Fruit fly (Drosophila melanogaster) whole organism: Measurements from ENCODE around the gene ApepP.
A peak's percentile ranks its signal among the peaks of the same experiment; 100 is the strongest.

Experiments
- CG8478 ChIP-seq: fragments of >200 bp; optimal IDR thresholded peaks from 2 replicates; lab custom pipeline; 2018; ENCODE audit warnings: inconsistent platforms
- Dll ChIP-seq: fragments of >200 bp; optimal IDR thresholded peaks from 2 replicates; lab custom pipeline; 2017
- EcR ChIP-seq, 2 experiments: fragments of >200 bp; optimal IDR thresholded peaks; 2 replicates each; lab custom pipeline; 2017; ENCODE audit warnings: missing biosample characterization in 2 of 2, missing genetic modification characterization in 2 of 2, missing genetic modification reagents in 2 of 2
- pan ChIP-seq: fragments of >200 bp; optimal IDR thresholded peaks from 2 replicates; lab custom pipeline; 2017
- psq ChIP-seq: fragments of >200 bp; optimal IDR thresholded peaks from 2 replicates; lab custom pipeline; 2017
- usp ChIP-seq: fragments of >200 bp; optimal IDR thresholded peaks from 2 replicates; lab custom pipeline; 2017; ENCODE audit warnings: missing biosample characterization, missing genetic modification characterization, mixed read lengths

ApepP gene

DNA sequence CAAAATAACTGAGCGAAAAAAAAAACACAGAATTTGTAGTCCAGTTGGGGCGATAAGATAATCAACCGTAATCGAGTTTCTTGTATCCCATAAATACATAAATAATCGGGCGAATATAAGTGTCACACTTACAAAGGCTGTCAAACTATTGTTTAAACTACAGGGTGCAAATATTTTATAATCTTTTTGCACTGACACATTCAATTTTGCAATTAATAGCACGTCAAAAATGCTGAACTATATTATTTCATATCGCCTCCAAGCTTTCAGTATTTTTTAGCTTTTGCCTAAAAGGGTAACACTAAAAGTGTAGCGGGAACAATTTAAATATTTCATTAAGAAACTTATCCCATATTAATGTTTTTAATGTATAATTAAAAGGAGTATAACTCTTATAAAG is at the start of gene ApepP:
TSS of gene ApepP (minus strand) at position 242 of the 400 bp plus-strand sequence.
- TF ChIP-seq Dll (no peak), usp (no peak), EcR (GFP tag; optimal IDR thresholded peaks at IDR 0.05; lab: Kevin White, UChicago) (no peak), CG8478 (lab: Kevin White, UChicago) (no peak), pan (lab: Kevin White, UChicago) (no peak), psq (no peak)

DNA sequence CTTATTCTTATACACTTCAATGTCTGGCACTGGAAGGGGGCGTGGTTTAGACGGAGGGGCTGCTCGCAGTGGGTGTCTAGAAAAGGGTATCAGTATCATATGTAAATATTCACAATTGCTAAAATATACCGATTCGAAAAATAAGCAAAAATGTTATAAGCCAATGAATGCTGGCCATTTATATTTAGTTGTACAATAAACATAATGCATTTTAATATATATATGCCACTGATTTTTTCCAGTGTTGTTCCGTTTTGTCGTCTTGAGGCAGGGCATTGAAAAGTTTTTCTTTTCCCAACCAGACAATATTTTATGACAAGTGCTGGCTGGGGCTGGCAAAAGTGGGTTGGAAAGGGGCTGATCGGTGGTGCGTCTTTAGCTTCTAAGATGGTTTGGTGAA is 11.6 kb upstream of the ApepP start:
- TF ChIP-seq CG8478 (lab: Kevin White, UChicago) (no peak), Dll (no peak), psq (no peak), EcR (GFP tag; optimal IDR thresholded peaks at IDR 0.05; lab: Kevin White, UChicago) (no peak), usp (no peak), pan (lab: Kevin White, UChicago) (no peak)

DNA sequence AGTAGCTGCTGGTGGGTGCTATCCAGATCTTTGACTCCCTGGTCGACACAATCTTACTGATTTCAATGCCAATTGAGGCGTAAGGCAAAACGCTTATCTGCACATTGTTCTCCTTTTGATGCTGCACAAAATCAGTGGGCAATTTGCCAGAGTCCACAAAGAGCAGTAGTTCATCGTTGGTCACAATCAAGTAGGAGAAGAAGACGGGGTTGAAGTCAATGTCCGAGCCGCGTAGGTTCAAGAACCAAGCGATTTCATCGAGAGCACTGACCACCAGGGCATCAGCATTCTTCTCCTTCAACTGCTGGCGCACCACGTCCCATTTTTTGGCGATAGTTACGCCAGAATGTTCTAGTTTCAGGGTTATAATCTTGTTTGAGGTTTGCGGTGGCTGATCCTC is 928 bp downstream of the ApepP start:
- TF ChIP-seq EcR (GFP tag; optimal IDR thresholded peaks at IDR 0.05; lab: Kevin White, UChicago): no peak
- TF ChIP-seq Dll: no peak
- TF ChIP-seq usp: no peak
- no peak for TF ChIP-seq pan (lab: Kevin White, UChicago)
- no peak for TF ChIP-seq CG8478 (lab: Kevin White, UChicago)
- no peak for TF ChIP-seq psq

DNA sequence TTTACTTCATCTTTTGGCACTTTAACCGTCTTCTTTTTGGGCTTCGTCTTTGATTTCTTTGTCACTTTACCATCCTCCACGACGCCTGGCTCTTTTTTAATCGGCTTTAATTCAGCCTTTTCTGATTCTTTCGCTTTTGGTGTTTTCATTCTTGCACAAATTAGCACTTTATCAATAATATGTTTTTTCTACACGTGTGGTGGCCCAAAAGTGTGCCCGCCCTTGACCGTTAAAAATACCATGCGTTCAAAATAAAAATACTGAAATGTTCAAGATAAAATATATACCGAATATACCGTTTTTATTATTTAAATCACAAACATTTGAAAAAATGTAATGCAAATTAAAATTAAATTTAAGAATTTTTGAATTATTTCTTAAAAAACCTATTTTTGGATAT is 8.2 kb downstream of the ApepP start, which contains the start of gene CG12288:
TSS of gene CG12288 (minus strand) at position 216 of the 400 bp plus-strand sequence.
- TF ChIP-seq Dll (no peak), EcR (GFP tag; optimal IDR thresholded peaks at IDR 0.05; lab: Kevin White, UChicago) (no peak), psq (no peak), pan (lab: Kevin White, UChicago) (no peak), usp (no peak), CG8478 (lab: Kevin White, UChicago) (no peak)

DNA sequence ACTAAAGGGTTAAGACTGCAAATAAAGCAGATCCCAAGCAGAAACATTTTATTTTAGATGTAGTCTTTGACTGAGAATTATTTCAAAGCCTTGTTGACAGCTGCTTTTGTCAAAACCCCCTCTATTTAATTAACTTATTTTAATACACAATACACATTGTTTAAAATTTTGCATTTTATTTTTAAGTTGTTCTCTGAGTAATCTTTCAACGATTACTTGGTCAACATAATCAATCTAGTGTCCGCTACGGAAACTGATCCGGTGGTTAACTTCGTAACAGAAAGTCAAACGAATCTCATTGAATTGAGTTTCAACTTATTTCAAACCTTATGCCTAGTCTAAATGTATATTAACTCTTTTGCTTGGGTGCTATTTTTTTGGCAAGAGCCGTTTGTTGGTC is 9.8 kb downstream of the ApepP start, which contains the start of gene CG31805:
TSS of gene CG31805 (minus strand) at position 101 of the 400 bp plus-strand sequence.
- TF ChIP-seq usp (no peak), pan (lab: Kevin White, UChicago) (no peak), CG8478 (lab: Kevin White, UChicago) (no peak), psq (no peak), Dll (no peak), EcR (GFP tag; optimal IDR thresholded peaks at IDR 0.05; lab: Kevin White, UChicago) (no peak)

DNA sequence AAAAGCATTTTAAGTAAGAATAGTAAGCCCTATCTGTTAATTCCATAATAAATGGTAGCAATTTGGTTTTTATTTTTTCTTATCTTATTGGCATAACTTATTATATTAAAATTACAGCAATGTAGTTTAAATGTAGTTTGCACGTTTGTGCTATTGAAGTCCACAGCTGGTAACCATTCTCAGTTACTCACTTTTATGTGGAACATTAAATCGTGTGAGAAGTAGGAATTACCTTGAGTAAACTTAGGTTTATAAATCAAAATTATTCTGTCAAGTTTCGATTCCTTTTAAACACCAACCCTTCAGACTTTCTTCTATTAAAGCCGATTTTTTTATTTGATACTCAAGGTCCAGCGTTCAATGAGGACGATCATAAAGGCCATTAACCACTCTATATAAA is 20.6 kb downstream of the ApepP start, which contains the start of gene CG42556:
TSS of gene CG42556 (plus strand) at position 301 of the 400 bp plus-strand sequence.
- TF ChIP-seq Dll (no peak), CG8478 (lab: Kevin White, UChicago) (no peak), EcR (GFP tag; optimal IDR thresholded peaks at IDR 0.05; lab: Kevin White, UChicago) (no peak), usp (no peak), psq (no peak), pan (lab: Kevin White, UChicago) (no peak)

DNA sequence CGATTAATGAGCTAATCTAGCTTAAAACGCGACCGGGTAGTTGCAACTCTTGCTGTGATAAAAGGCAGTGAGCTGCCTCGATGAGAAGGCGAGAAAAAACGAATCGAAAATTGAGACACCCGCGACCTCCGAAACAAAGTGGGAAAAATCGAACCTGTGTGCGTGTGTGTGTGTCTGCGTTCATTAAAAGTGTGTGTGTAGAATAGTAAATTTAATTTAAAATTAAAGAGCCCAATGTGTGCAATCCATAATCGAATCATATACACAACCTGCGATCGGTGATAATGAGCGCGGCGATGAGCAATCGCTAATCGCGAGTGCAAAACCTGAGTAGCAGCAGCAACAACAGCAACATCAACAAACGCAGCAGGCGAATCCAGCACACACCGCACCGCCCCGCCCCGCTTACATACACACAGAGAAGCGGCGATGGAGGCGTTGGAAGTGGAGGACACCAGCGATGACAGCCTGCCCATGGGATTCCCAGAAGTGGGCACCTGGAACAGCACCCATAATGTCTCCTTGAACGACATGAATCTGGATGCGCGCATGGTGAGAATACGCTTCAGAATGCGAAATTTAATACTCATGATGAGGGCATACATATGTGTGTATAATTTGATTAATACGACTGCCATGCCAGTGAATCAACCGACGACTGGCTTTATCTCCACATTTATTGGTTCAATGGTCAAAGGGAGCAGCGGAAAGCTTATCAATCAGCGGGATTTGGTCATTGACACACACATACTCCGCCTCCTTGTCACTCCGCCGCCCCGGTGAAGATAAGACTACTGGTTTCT is 21.4 kb downstream of the ApepP start:
- peak; percentile 4 for TF ChIP-seq pan (lab: Kevin White, UChicago)
- no peak for TF ChIP-seq CG8478 (lab: Kevin White, UChicago)
- peak in 1 of 2 experiments; percentile 45 for TF ChIP-seq EcR (GFP tag; optimal IDR thresholded peaks at IDR 0.05; lab: Kevin White, UChicago)

DNA sequence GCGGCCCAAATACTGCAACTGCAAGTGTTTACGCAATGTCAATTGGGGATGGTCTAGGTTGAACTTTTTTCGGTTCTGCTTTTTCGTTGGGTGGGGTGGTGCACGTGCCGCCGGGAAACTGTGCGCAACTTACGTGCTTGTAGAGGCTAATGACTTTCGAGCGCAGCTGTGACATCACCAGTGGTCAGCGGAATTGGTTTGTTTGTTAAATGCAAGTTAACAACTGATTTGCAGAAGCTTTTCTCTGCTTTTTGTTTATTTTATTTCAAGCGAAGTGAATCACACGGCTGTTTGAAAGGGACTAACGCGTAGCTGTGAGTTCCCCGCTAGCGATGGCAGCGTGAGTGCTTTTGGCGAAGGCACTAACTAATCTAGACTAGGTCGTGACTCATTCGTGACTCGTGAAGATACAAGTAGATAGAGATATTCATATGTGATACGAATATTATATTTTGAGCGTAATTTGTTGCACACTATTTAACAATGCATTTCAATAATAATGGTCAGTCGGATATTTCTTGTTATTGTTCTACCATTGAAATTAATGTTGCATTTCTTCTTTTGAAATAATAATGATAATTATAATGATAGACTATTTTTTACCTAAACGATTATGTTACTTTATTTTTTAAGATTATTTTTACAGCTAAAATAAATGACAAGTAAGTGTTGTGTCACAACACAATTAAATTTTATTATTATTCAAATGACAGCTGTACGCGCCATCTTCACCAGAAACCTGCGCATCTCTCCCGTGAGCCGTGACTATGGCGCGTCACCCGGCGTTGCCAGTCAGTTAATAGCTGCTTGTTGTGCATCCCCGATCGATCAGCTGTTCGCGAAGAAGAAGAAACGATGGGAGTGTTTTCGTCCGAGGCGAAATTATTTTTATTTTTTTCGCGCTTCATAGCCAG is 22.3 kb downstream of the ApepP start, which contains the start of the genes osi and tweek:
TSS of gene osi (minus strand) at position 307 of the 914 bp plus-strand sequence.
TSS of gene tweek (plus strand) at position 831 of the 914 bp plus-strand sequence.
- TF ChIP-seq CG8478 (lab: Kevin White, UChicago) (no peak), EcR (GFP tag; optimal IDR thresholded peaks at IDR 0.05; lab: Kevin White, UChicago) (no peak), pan (lab: Kevin White, UChicago) (no peak), psq (no peak), Dll (no peak), usp (no peak)

DNA sequence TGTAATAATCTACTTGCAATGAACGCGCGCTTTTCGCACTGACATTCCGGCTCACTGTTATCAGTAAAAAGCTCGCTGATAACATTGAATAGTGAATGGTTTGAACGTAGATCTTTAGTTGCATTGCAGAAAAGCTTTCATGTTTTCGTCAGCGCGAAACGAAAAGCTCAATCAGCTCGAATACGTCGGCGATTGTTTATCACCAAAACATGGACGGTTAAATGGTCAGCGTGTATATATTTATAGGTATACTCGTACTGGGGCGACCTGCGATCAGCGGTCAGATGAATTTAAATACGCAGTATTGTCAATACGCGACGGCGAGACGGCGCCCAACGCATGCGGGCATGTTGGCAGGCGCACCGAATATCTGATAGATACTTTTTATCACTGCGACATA is 23.8 kb downstream of the ApepP start:
- TF ChIP-seq EcR (GFP tag; optimal IDR thresholded peaks at IDR 0.05; lab: Kevin White, UChicago) (no peak), Dll (no peak), psq (no peak)

DNA sequence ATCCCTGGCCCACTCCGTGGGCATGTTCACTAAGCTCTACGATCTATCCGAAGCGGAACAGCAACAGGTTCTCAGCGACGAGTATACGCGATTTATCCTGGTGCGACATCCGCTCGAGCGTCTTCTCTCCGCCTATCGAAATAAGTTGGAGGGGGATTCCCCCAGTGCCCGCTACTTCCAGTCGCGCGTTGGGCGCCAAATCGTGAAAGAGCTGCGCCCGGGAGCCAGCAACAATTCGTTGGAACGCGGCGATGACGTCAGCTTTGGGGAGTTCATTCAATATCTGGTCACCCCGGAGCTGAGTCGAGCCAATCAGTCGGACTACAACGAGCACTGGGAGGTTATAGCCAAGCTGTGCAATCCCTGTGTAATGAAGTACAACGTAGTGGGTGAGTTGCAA is 24.9 kb downstream of the ApepP start:
- TF ChIP-seq usp (no peak), EcR (GFP tag; optimal IDR thresholded peaks at IDR 0.05; lab: Kevin White, UChicago) (no peak), Dll (no peak), CG8478 (lab: Kevin White, UChicago) (no peak), psq (no peak), pan (lab: Kevin White, UChicago) (no peak)

DNA sequence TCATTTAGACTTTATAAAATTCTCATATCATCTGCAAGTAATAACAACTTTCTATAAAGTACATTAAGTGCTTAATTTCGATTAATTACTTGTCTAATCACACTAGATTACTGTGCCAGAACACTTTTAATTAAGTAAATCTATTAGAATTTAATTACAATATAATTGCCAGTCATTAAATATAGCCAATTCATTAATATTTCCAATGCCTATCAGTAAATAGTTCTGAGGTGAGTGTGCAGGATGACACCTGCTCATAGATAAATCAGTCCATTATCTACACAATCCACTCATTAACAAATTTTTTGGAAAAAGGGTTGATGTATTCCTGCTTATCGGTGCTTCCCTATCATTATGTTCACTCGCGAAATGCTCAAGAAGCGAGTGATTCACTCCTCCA is 25.5 kb downstream of the ApepP start:
- TF ChIP-seq pan (lab: Kevin White, UChicago): no peak
- no peak for TF ChIP-seq EcR (GFP tag; optimal IDR thresholded peaks at IDR 0.05; lab: Kevin White, UChicago)
- no peak for TF ChIP-seq CG8478 (lab: Kevin White, UChicago)
